Worm (Caenorhabditis elegans) whole organism, L4/young adult: ENCODE measurements around the gene Y48B6A.5.

Experiments
- dao-5 ChIP-seq: sonication (generic microtip); optimal IDR thresholded peaks from 2 replicates; lab custom pipeline; 2016; ENCODE audit warnings: missing genotype, missing genetic modification characterization, moderate library complexity, missing compliant biosample characterization
- him-1 ChIP-seq: sonication (generic microtip); optimal IDR thresholded peaks from 2 replicates; lab custom pipeline; 2016; ENCODE audit warnings: missing genotype, missing genetic modification reagents, missing genetic modification characterization, missing compliant biosample characterization

DNA sequence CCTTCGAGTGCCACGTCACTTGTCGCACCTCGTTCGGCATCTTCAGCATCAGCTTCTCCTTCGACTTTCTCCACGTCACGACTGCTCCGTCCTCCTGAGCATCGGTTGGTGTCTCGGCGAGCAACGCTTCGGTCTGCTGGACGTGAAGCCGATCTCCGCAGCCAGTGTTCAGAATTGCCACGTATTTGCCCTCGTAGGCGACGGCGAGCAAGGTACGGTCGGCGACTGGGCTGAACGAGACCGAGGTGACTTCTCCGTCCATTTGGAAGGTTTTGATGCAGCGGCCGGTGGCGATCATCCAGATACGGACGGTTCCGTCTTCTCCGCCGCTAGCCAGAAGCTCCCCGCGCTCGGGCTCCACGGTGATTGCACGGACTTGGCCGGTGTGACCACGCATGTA, 22.7 kb downstream of the Y48B6A.5 start:
- TF ChIP-seq him-1 (no peak), dao-5 (no peak)
